Worm (Caenorhabditis elegans): ENCODE data around the gene hlh-8.
A peak's percentile ranks its signal among the peaks of the same experiment; 100 is the strongest.

hlh-8 gene

DNA sequence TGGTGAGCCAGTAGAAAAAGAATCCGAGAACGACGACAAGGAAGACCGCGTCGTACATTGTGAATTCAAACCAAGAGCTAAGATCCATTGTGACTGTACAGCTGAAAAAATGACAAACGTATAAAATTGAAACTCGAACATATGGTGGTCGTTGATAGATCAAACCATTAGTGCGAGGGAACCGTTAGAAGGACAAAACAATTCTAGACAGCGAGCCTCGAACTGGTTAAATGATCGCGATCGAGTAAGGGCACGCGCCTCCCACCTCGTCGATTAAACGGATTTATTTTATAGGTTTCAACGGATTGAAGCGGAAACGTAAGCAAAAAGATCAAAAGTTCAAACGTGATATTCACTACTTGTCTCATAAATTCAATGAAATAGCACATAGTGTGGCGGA lies 27.8 kb upstream of the hlh-8 start, which contains the start of gene vem-1:
vem-1 (minus strand) TSS at position 101 of the 400 bp plus-strand sequence.
- no peak for TF ChIP-seq mep-1 (tag; optimal IDR thresholded peaks at IDR 0.05)
- no peak for TF ChIP-seq pha-4 (tag; optimal IDR thresholded peaks at IDR 0.05)
- TF ChIP-seq flh-1 (GFP tag; optimal IDR thresholded peaks at IDR 0.05) = no peak
- TF ChIP-seq unc-120 (tag; optimal IDR thresholded peaks at IDR 0.05; ENCODE audit: poor library complexity, severe bottlenecking) = no peak
- no peak for TF ChIP-seq ceh-83 (GFP tag; optimal IDR thresholded peaks at IDR 0.05)
- no peak for TF ChIP-seq ces-1 (GFP tag; optimal IDR thresholded peaks at IDR 0.05)
- TF ChIP-seq mls-2 (tag; optimal IDR thresholded peaks at IDR 0.05) = no peak

DNA sequence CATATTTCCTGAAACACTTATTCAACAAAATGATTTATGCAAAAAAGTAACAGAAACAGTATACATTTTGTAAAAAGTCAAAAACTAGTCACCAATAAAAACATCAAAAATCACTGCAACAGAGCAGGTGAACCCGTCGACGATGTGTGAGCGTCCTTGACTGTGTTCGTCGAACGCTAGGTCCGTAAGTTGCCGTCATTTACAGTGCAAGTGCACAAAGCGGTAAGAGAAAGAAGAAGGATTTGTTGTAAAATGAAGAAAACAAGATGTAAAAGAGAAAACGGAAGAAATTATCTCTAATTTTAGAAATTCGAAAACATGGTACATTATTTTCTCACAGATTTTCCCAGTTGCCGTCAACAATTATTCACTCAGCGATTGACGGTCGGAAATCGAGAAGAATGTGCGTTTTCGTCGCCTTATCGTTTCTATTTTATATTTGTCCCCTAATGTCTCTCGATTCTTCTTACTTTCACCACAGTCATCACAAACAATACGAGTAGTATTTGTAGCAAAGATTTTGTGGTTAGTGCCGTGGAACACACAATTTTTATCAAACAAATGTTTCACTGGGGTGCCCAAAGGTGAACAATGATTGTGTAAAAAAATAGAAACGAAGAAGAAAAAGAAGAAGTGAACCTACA lies 26.9 kb upstream of the hlh-8 start:
- TF ChIP-seq mab-5 (tag; optimal IDR thresholded peaks at IDR 0.05) (no peak), nhr-2 (tag; optimal IDR thresholded peaks at IDR 0.05) (no peak), tbx-8 (GFP tag; optimal IDR thresholded peaks at IDR 0.05) (no peak), ces-1 (GFP tag; optimal IDR thresholded peaks at IDR 0.05) (no peak), flh-1 (GFP tag; optimal IDR thresholded peaks at IDR 0.05) (no peak), drap-1 (GFP tag; optimal IDR thresholded peaks at IDR 0.05) (no peak), M03D4.4 (tag; optimal IDR thresholded peaks at IDR 0.05) (no peak), nhr-76 (tag; optimal IDR thresholded peaks at IDR 0.05) (no peak), cnd-1 (tag; optimal IDR thresholded peaks at IDR 0.05) (no peak), bed-3 (GFP tag; optimal IDR thresholded peaks at IDR 0.05) (no peak), mep-1 (tag; optimal IDR thresholded peaks at IDR 0.05) (no peak)

DNA sequence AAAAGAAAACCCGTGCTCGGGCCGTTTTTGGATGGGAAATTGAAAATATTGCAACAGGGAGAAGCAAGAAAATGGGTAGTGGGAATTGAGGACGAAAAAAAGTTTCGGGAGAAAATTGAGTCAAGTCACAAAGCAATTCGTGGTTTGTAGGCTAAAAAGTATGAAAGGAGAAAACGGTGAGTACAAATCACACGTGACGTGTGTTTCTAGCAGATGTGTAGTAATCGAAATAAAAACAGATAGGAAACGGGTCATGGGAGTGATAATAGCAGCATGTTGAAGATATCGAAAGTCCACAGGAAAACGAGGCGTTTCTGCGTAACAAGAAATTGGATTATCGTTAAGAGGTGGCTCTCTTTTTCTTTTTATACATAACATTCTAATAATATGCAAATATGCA lies 26.3 kb upstream of the hlh-8 start:
- TF ChIP-seq zip-8 (tag; optimal IDR thresholded peaks at IDR 0.05) (no peak), ces-1 (GFP tag; optimal IDR thresholded peaks at IDR 0.05) (peak; percentile 61)

DNA sequence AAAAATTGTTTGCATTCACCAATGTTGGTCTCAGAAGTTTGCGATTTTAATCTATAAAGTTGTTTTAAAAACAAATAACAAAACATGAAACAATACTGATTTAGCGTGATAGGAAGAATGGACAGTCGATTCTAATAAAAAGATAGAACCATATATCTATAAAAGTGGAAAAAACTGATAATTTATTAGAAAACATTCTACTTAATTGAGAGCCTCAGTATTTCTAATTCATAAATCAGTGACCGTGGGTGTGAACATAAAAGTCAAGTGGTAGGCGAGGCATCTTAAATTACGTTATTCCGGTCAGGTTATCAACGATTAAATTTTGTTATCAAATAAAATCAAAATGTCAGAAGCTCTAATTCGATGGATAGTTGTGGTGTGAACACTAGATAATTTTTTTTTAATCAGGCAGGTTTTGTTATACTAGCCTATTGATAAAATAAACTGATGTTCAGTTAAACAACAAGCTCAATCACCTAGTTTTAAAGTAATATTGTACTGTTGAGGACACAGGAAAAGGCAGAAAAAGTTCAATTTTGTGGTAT lies 17.4 kb upstream of the hlh-8 start, which contains the start of gene catp-5:
catp-5 (minus strand) TSS at position 51 of the 548 bp plus-strand sequence.
- TF ChIP-seq zip-8 (tag; optimal IDR thresholded peaks at IDR 0.05) (no peak), flh-1 (GFP tag; optimal IDR thresholded peaks at IDR 0.05) (no peak), ceh-83 (GFP tag; optimal IDR thresholded peaks at IDR 0.05) (no peak), pha-4 (tag; optimal IDR thresholded peaks at IDR 0.05) (no peak), mep-1 (tag; optimal IDR thresholded peaks at IDR 0.05) (no peak)

DNA sequence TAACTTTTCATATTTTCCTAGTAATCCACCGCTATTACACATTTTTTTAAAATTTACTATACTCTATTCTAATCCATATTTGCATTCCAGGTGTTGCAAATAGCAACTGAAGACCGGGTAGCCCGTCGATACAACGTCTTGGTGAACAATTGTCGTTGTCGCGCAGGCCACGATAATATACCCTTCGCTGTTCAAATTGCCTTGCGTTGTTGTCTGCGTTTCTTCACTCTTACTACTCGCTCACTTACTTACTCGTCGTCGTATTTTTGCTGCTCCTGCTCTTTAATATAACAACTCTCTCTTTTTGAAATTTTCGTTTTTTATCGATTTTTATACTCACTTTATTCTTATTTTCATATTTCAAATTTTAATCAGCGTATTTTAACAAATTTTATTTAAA lies 12.4 kb upstream of the hlh-8 start, which contains the start of gene K07E3.2:
K07E3.2 (plus strand) TSS at position 400 of the 400 bp plus-strand sequence.
- TF ChIP-seq ces-1 (GFP tag; optimal IDR thresholded peaks at IDR 0.05) = peak; percentile 5
- TF ChIP-seq hlh-1 (tag; optimal IDR thresholded peaks at IDR 0.05) = peak; percentile 28
- no peak for TF ChIP-seq mep-1 (tag; optimal IDR thresholded peaks at IDR 0.05)
- no peak for TF ChIP-seq unc-62 (GFP tag; optimal IDR thresholded peaks at IDR 0.05)

DNA sequence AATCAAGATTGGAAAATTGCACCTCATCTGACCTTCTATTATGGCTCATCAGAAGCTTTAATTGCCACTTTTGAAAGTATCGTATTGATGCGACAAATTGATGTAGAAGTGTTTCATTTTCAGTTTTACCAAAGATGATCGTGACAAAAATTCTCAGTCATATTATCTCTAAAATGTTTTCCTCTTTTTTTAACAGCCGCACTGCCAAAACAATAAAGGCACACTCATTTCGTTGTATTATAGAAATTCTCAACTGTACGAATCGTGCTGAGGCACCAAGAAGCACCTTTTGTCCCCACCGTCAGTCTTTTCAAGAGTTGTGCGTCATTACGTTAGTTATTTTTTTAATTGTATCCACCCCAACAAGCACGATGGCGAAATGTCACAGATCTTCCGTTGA lies 8.3 kb upstream of the hlh-8 start, which contains the start of gene K07E3.9:
K07E3.9 (plus strand) TSS at position 301 of the 400 bp plus-strand sequence.
- TF ChIP-seq mab-5 (tag; optimal IDR thresholded peaks at IDR 0.05) = no peak
- no peak for TF ChIP-seq zip-8 (tag; optimal IDR thresholded peaks at IDR 0.05)
- TF ChIP-seq nhr-2 (tag; optimal IDR thresholded peaks at IDR 0.05) = no peak
- TF ChIP-seq nhr-12 (tag; optimal IDR thresholded peaks at IDR 0.05) = no peak
- no peak for TF ChIP-seq unc-120 (tag; optimal IDR thresholded peaks at IDR 0.05; ENCODE audit: poor library complexity, severe bottlenecking)
- no peak for TF ChIP-seq ceh-43 (GFP tag; optimal IDR thresholded peaks at IDR 0.05)
- TF ChIP-seq ham-2 (GFP tag; optimal IDR thresholded peaks at IDR 0.05) = no peak
- TF ChIP-seq nhr-28 (tag; optimal IDR thresholded peaks at IDR 0.05) = no peak
- no peak for TF ChIP-seq ces-1 (GFP tag; optimal IDR thresholded peaks at IDR 0.05)
- no peak for TF ChIP-seq drap-1 (GFP tag; optimal IDR thresholded peaks at IDR 0.05)
- no peak for TF ChIP-seq elt-1 (tag; optimal IDR thresholded peaks at IDR 0.05; ENCODE audit: borderline replicate concordance, insufficient read depth)
- no peak for TF ChIP-seq tbx-8 (GFP tag; optimal IDR thresholded peaks at IDR 0.05)
- no peak for TF ChIP-seq nhr-76 (tag; optimal IDR thresholded peaks at IDR 0.05)

DNA sequence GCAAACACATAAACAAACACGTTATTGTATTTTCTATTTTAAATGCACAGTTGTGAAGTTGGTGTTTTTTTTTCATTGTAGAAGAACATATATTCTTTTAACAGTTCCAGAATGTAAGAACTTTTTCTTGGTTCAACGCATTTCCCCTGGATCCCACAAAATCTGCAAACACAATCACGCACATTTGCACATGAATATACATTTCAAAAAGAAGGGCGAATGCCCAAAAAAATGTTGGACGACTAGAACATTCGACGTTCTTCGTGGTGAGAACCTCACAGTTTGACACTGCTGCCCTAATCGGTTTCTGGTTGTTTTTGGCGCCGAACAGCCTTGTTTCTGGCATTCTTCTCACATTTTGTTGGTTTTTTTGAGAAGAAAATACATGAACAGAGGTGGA lies 6.7 kb upstream of the hlh-8 start:
- TF ChIP-seq bed-3 (GFP tag; optimal IDR thresholded peaks at IDR 0.05) (no peak), lin-13 (tag; optimal IDR thresholded peaks at IDR 0.05) (no peak), lin-32 (GFP tag; optimal IDR thresholded peaks at IDR 0.05) (no peak), mep-1 (tag; optimal IDR thresholded peaks at IDR 0.05) (no peak), nhr-2 (tag; optimal IDR thresholded peaks at IDR 0.05) (no peak), flh-1 (GFP tag; optimal IDR thresholded peaks at IDR 0.05) (no peak), hlh-1 (tag; optimal IDR thresholded peaks at IDR 0.05) (no peak), mls-2 (tag; optimal IDR thresholded peaks at IDR 0.05) (no peak), ceh-83 (GFP tag; optimal IDR thresholded peaks at IDR 0.05) (no peak), cnd-1 (tag; optimal IDR thresholded peaks at IDR 0.05) (no peak), zip-8 (tag; optimal IDR thresholded peaks at IDR 0.05) (no peak), ces-1 (GFP tag; optimal IDR thresholded peaks at IDR 0.05) (no peak), tbx-8 (GFP tag; optimal IDR thresholded peaks at IDR 0.05) (no peak), nhr-237 (tag; optimal IDR thresholded peaks at IDR 0.05) (no peak)
